Worm (Caenorhabditis elegans): ENCODE data around the gene nhr-63.
A peak's percentile ranks its signal among the peaks of the same experiment; 100 is the strongest.

The nhr-63 gene

ce11 chrV:15974836-15975235 lies 27.6 kb upstream of the nhr-63 start, which contains the start of gene sru-22:
TSS of gene sru-22 (minus strand) at chrV:15974936.
- TF ChIP-seq ZK546.5 (tag; optimal IDR thresholded peaks at IDR 0.05) (no peak), lin-13 (GFP tag; optimal IDR thresholded peaks at IDR 0.05) (no peak), nhr-25 (tag; optimal IDR thresholded peaks at IDR 0.05) (no peak), ztf-4 (tag; optimal IDR thresholded peaks at IDR 0.05) (no peak), unc-62 (GFP tag; optimal IDR thresholded peaks at IDR 0.05) (no peak), R02D3.7 (tag; optimal IDR thresholded peaks at IDR 0.05) (no peak), sma-9 (GFP tag; optimal IDR thresholded peaks at IDR 0.05) (no peak), sma-9 (tag; optimal IDR thresholded peaks at IDR 0.05) (no peak), lin-39 (tag; optimal IDR thresholded peaks at IDR 0.05) (no peak), alr-1 (tag; optimal IDR thresholded peaks at IDR 0.05) (no peak), ama-1 (optimal IDR thresholded peaks at IDR 0.05) (no peak), crh-2 (tag; optimal IDR thresholded peaks at IDR 0.05) (no peak), nhr-21 (tag; optimal IDR thresholded peaks at IDR 0.05) (no peak), elt-3 (tag; optimal IDR thresholded peaks at IDR 0.05) (no peak)

- TF ChIP-seq elt-1 (tag; optimal IDR thresholded peaks at IDR 0.05) (no peak), mbf-1 (tag; optimal IDR thresholded peaks at IDR 0.05) (no peak), crh-2 (tag; optimal IDR thresholded peaks at IDR 0.05) (no peak), F13H6.1 (tag; optimal IDR thresholded peaks at IDR 0.05) (no peak), nhr-6 (tag; optimal IDR thresholded peaks at IDR 0.05) (no peak), unc-55 (GFP tag; optimal IDR thresholded peaks at IDR 0.05) (no peak), unc-39 (tag; optimal IDR thresholded peaks at IDR 0.05) (no peak), ztf-1 (GFP tag; conservative IDR thresholded peaks at IDR 0.05) (no peak), ama-1 (optimal IDR thresholded peaks at IDR 0.05) (no peak), lin-13 (GFP tag; optimal IDR thresholded peaks at IDR 0.05) (no peak), sem-4 (tag; optimal IDR thresholded peaks at IDR 0.05) (no peak), elt-3 (tag; optimal IDR thresholded peaks at IDR 0.05) (no peak)
These were observed 26.5 kb upstream of the nhr-63 start, which contains the start of gene clec-232 for ce11 chrV:15975845-15976244. TSS of gene clec-232 (plus strand) at chrV:15976145.

- TF ChIP-seq nhr-237 (tag; optimal IDR thresholded peaks at IDR 0.05), result no peak
- no peak for TF ChIP-seq dmd-4 (tag; optimal IDR thresholded peaks at IDR 0.05)
- TF ChIP-seq sem-4 (tag; optimal IDR thresholded peaks at IDR 0.05), result no peak
- TF ChIP-seq ceh-16 (tag; optimal IDR thresholded peaks at IDR 0.05), result no peak
- peak; percentile 76 for TF ChIP-seq fos-1 (tag; optimal IDR thresholded peaks at IDR 0.05)
- TF ChIP-seq R02D3.7 (tag; optimal IDR thresholded peaks at IDR 0.05), result no peak
- no peak for TF ChIP-seq nhr-12 (tag; optimal IDR thresholded peaks at IDR 0.05)
- TF ChIP-seq nhr-10 (tag; optimal IDR thresholded peaks at IDR 0.05), result no peak
These were observed 24.1 kb upstream of the nhr-63 start, which contains the start of gene oac-20 for ce11 chrV:15978232-15978764. TSS of gene oac-20 (plus strand) at chrV:15978714.

DNA sequence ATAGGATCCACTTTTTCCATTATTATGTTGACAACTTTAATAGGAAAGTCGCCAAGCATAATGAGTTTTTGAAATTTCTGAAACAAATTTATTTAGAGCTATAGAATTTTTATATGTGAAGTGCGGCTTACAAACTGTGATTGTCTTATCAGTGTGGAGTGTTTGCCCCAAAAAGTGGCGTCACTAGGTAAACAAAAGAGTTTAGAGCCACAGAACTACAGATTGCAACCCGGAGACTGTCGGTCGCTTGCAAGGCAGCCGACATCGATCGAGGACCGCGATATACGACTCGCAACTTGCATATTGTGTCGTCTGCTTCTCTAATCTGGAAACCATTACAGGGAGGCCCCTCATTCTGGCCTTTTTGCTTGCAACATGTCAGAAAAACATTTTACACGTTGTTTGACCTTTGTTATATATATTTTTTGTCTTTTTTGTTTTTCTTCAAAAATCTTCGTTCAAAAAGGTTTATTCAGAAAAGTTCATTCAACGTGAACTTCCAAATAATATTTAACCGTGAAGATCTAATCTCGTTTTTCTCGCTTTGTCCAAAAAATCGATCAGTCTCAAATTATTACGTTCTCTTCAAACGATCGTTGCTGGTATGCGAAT lies 19.5 kb upstream of the nhr-63 start, which contains the start of the genes fbxa-99 and F36G9.13:
Gene fbxa-99 (minus strand): TSS at position 122 of the 612 bp plus-strand sequence.
Gene F36G9.13 (plus strand): TSS at position 562 of the 612 bp plus-strand sequence.
- TF ChIP-seq fos-1 (tag; optimal IDR thresholded peaks at IDR 0.05) (peak; percentile 36), zag-1 (tag; optimal IDR thresholded peaks at IDR 0.05) (no peak), snpc-4 (tag; optimal IDR thresholded peaks at IDR 0.05) (peak; percentile 56)

- TF ChIP-seq nhr-23 (tag; optimal IDR thresholded peaks at IDR 0.05) (no peak), nhr-129 (tag; optimal IDR thresholded peaks at IDR 0.05) (no peak), lsy-2 (tag; optimal IDR thresholded peaks at IDR 0.05) (no peak), sma-9 (GFP tag; optimal IDR thresholded peaks at IDR 0.05) (no peak), sma-9 (tag; optimal IDR thresholded peaks at IDR 0.05) (no peak), fos-1 (tag; optimal IDR thresholded peaks at IDR 0.05) (no peak), nhr-25 (tag; optimal IDR thresholded peaks at IDR 0.05) (no peak), sem-4 (tag; optimal IDR thresholded peaks at IDR 0.05) (no peak), ceh-16 (tag; optimal IDR thresholded peaks at IDR 0.05) (no peak), alr-1 (tag; optimal IDR thresholded peaks at IDR 0.05) (no peak), lin-39 (tag; optimal IDR thresholded peaks at IDR 0.05) (no peak), unc-62 (GFP tag; optimal IDR thresholded peaks at IDR 0.05) (no peak), egl-27 (tag; optimal IDR thresholded peaks at IDR 0.05) (no peak), snpc-4 (tag; optimal IDR thresholded peaks at IDR 0.05) (no peak), skn-1 (tag; optimal IDR thresholded peaks at IDR 0.05) (no peak)
These were observed 14.3 kb upstream of the nhr-63 start, which contains the start of gene F36G9.15 for ce11 chrV:15988074-15988473. TSS of gene F36G9.15 (minus strand) at chrV:15988174.
